Worm (Caenorhabditis elegans) whole organism, late embryonic: ENCODE results near the gene F36G9.13.

ENCODE experiments used
- fkh-10 ChIP-seq: fragments of 150-350 bp; optimal IDR thresholded peaks from 2 replicates; lab custom pipeline; 2014; ENCODE audit warnings: missing biosample characterization, missing genetic modification reagents, missing genetic modification characterization
- pros-1 ChIP-seq: fragments of 150-350 bp; optimal IDR thresholded peaks from 2 replicates; lab custom pipeline; 2014; ENCODE audit warnings: missing biosample characterization, missing genetic modification reagents, missing genetic modification characterization
- unc-42 ChIP-seq: sonication (generic microtip); optimal IDR thresholded peaks from 2 replicates; lab custom pipeline; 2016; ENCODE audit warnings: missing genotype, missing genetic modification characterization, missing compliant biosample characterization

ce11 chrV:16015652-16016051, 32.6 kb downstream of the F36G9.13 start, which contains the start of gene str-232:
- TF ChIP-seq pros-1 (tag; lab: Kevin White, UChicago) (no peak), unc-42 (tag; lab: Kevin White, UChicago) (no peak), fkh-10 (GFP tag; lab: Kevin White, UChicago) (no peak)
